Worm (Caenorhabditis elegans): ENCODE results near the gene nhr-168.

ce11 chrV:13300492-13300891 is 33.2 kb downstream of the nhr-168 start:
- no peak for TF ChIP-seq lir-3 (tag; optimal IDR thresholded peaks at IDR 0.05)
- TF ChIP-seq snpc-4 (tag; optimal IDR thresholded peaks at IDR 0.05) = no peak
- TF ChIP-seq unc-39 (tag; optimal IDR thresholded peaks at IDR 0.05) = no peak
- no peak for TF ChIP-seq lin-39 (tag; optimal IDR thresholded peaks at IDR 0.05)
- TF ChIP-seq set-16 (GFP tag; IDR thresholded peaks at IDR 0.05) = no peak
- TF ChIP-seq T20F7.1 (GFP tag; optimal IDR thresholded peaks at IDR 0.05) = no peak
- TF ChIP-seq saeg-2 (GFP tag; IDR thresholded peaks at IDR 0.05) = no peak
- TF ChIP-seq pha-4 (GFP tag; IDR thresholded peaks at IDR 0.05) = no peak
- TF ChIP-seq pha-4 (tag; optimal IDR thresholded peaks at IDR 0.05) = no peak
- peak in 1 of 2 experiments; percentile 84 for TF ChIP-seq daf-16 (GFP tag; optimal IDR thresholded peaks at IDR 0.05)
- no peak for TF ChIP-seq daf-16 (tag; optimal IDR thresholded peaks at IDR 0.05)
- TF ChIP-seq nhr-48 (tag; optimal IDR thresholded peaks at IDR 0.05) = no peak
- peak; percentile 19 for TF ChIP-seq nhr-28 (tag; optimal IDR thresholded peaks at IDR 0.05)
